Worm (Caenorhabditis elegans) whole organism, young adult: Measurements from ENCODE around the gene F16F9.3.

Experiments used
- Y95B8A.8 ChIP-seq: fragments of 200-800 bp; sonication (Bioruptor generic); IDR thresholded peaks from 2 replicates; pipeline ENCODE4 v1.3.6; 2022; ENCODE audit warnings: missing genetic modification reagents, missing genetic modification characterization, missing compliant biosample characterization
- ama-1 ChIP-seq, 3 experiments: fragments of 150-350 bp in 1 of 3; sonication (generic microtip) in 2 of 3; optimal IDR thresholded peaks; 2 replicates each; lab custom pipeline; 2014 to 2018; ENCODE audit warnings: missing biosample characterization in 2 of 3, missing genetic modification characterization in 2 of 3, missing genetic modification reagents in 2 of 3
- cebp-2 ChIP-seq: fragments of 200-800 bp; sonication (Bioruptor generic); IDR thresholded peaks from 2 replicates; pipeline ENCODE4 v1.3.6; 2022; ENCODE audit warnings: missing genetic modification characterization, missing compliant biosample characterization
- efl-1 ChIP-seq: fragments of 150-350 bp; optimal IDR thresholded peaks from 2 replicates; lab custom pipeline; 2014; ENCODE audit warnings: missing biosample characterization, missing genetic modification reagents, missing genetic modification characterization
- madf-3 ChIP-seq: fragments of 200-800 bp; sonication (Bioruptor generic); IDR thresholded peaks from 2 replicates; pipeline ENCODE4 v1.3.6; 2022; ENCODE audit warnings: missing genetic modification reagents, missing genetic modification characterization, missing compliant biosample characterization
- pha-4 ChIP-seq: fragments of 150-350 bp; sonication (generic microtip); optimal IDR thresholded peaks from 2 replicates; lab custom pipeline; 2014; ENCODE audit warnings: missing biosample characterization, missing genetic modification reagents, missing genetic modification characterization
- rec-8 ChIP-seq, 2 experiments: sonication (generic microtip); optimal IDR thresholded peaks; 2 replicates each; lab custom pipeline; 2016; ENCODE audit warnings: mild to moderate bottlenecking in 2 of 2, missing genetic modification characterization in 2 of 2, missing genetic modification reagents in 2 of 2, missing genotype in 2 of 2, missing biosample characterization in 1 of 2, missing compliant biosample characterization in 1 of 2, moderate library complexity in 1 of 2

DNA sequence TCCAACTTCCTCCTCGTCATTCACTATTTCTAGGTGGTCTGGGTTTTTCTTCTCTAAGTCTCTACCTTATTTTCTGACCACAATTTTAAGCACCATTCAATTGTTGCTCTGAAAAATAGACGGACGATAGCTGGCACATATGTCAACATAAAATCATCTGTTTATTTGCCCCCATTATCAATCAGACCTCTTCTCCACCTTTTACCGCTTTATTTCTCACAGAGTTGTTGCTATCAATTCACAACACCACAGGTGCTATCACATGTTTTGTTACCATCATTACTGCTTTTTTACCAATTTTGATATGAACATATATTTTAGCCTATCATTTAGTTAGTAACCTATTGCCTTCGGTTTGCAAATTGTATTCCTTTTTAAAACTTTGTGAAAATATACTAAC lies 35.3 kb downstream of the F16F9.3 start:
- TF ChIP-seq madf-3 (no peak), rec-8 (tag; optimal IDR thresholded peaks at IDR 0.05; lab: Kevin White, UChicago) (no peak), ama-1 (optimal IDR thresholded peaks at IDR 0.05; lab: Kevin White, UChicago) (no peak), ama-1 (GFP tag; optimal IDR thresholded peaks at IDR 0.05; lab: Kevin White, UChicago) (no peak), pha-4 (no peak), Y95B8A.8 (GFP tag; lab: Robert Waterston, UW) (0 out of 2 replicates have a peak, but pooled peaks have one; percentile 16), cebp-2 (GFP tag; lab: Robert Waterston, UW) (no peak), efl-1 (no peak)
